Fruit fly (Drosophila melanogaster): ENCODE data around the gene atk.

Gene atk

dm6 chr3L:20432297-20432696 lies 32.4 kb downstream of the atk start, which contains the start of the genes Las and Psn (continued):
- 0 out of 2 replicates have a peak, but pooled peaks have one; percentile 40 for TF ChIP-seq ato (GFP tag; IDR thresholded peaks at IDR 0.05; ENCODE audit: partially characterized antibody)
- peak; percentile 90 for TF ChIP-seq Med (GFP tag)
- peak; percentile 77 for TF ChIP-seq Scr (GFP tag; IDR thresholded peaks at IDR 0.05; ENCODE audit: partially characterized antibody)
- TF ChIP-seq Bteb2 (GFP tag; optimal IDR thresholded peaks at IDR 0.05): peak; percentile 34
- peak; percentile 69 for TF ChIP-seq knrl (GFP tag; IDR thresholded peaks at IDR 0.05; ENCODE audit: partially characterized antibody)
- peak; percentile 60 to 93 for TF ChIP-seq crp (GFP tag; optimal IDR thresholded peaks at IDR 0.05)
- peak; percentile 52 for TF ChIP-seq CG2120 (GFP tag; optimal IDR thresholded peaks at IDR 0.05)
- peak; percentile 61 for TF ChIP-seq Dp (GFP tag; optimal IDR thresholded peaks at IDR 0.05)
- TF ChIP-seq CG11398 (GFP tag; optimal IDR thresholded peaks at IDR 0.05): no peak
- TF ChIP-seq row (GFP tag; IDR thresholded peaks at IDR 0.05): peak; percentile 50
- peak; percentile 10 for TF ChIP-seq HmgZ (tag; optimal IDR thresholded peaks at IDR 0.05)
- peak; percentile 66 for TF ChIP-seq stwl (tag; optimal IDR thresholded peaks at IDR 0.05)
- peak; percentile 84 for TF ChIP-seq gfzf (GFP tag; optimal IDR thresholded peaks at IDR 0.05)
- TF ChIP-seq Ssrp (tag; optimal IDR thresholded peaks at IDR 0.05): no peak
- TF ChIP-seq seq (GFP tag; IDR thresholded peaks at IDR 0.05): no peak
- TF ChIP-seq CG2129 (GFP tag; IDR thresholded peaks at IDR 0.05; ENCODE audit: partially characterized antibody): 0 out of 2 replicates have a peak, but pooled peaks have one; percentile 36
- TF ChIP-seq amos (GFP tag; IDR thresholded peaks at IDR 0.05; ENCODE audit: partially characterized antibody): peak; percentile 54
- TF ChIP-seq CG12744 (GFP tag; optimal IDR thresholded peaks at IDR 0.05): no peak
- TF ChIP-seq CG9797 (GFP tag; optimal IDR thresholded peaks at IDR 0.05): peak; percentile 65
- peak; percentile 64 for TF ChIP-seq Ets65A (GFP tag)
- peak; percentile 55; the same call in 1 of the 3 replicates for TF ChIP-seq vnd (GFP tag; IDR thresholded peaks at IDR 0.05; ENCODE audit: partially characterized antibody)
- no peak for TF ChIP-seq p53 (GFP tag; optimal IDR thresholded peaks at IDR 0.05)
- no peak for TF ChIP-seq Atf-2 (GFP tag; optimal IDR thresholded peaks at IDR 0.05)
- TF ChIP-seq Sox100B (GFP tag; optimal IDR thresholded peaks at IDR 0.05): no peak
- TF ChIP-seq Dek (tag; optimal IDR thresholded peaks at IDR 0.05): no peak
- peak; percentile 29 for TF ChIP-seq kay (GFP tag; optimal IDR thresholded peaks at IDR 0.05)
- peak; percentile 9 for TF ChIP-seq tin (GFP tag; optimal IDR thresholded peaks at IDR 0.05)
- TF ChIP-seq Dref (GFP tag; IDR thresholded peaks at IDR 0.05): peak; percentile 63
- TF ChIP-seq zfh2 (GFP tag; optimal IDR thresholded peaks at IDR 0.05): peak; percentile 27
- peak; percentile 50; the same call in 2 of the 3 replicates for TF ChIP-seq CG14860 (GFP tag; IDR thresholded peaks at IDR 0.05; ENCODE audit: partially characterized antibody)
- no peak for TF ChIP-seq jigr1 (GFP tag; IDR thresholded peaks at IDR 0.05)
- peak in 1 of 2 experiments; percentile 19 for TF ChIP-seq dpn (GFP tag; optimal IDR thresholded peaks at IDR 0.05)
- peak; percentile 7 for TF ChIP-seq B-H2 (GFP tag; optimal IDR thresholded peaks at IDR 0.05)
- TF ChIP-seq CG2712 (tag; optimal IDR thresholded peaks at IDR 0.05): peak; percentile 49
- TF ChIP-seq Nf-YA (GFP tag; IDR thresholded peaks at IDR 0.05): no peak
- TF ChIP-seq E2f2 (GFP tag; IDR thresholded peaks at IDR 0.05): peak; percentile 73
- peak; percentile 68 for TF ChIP-seq pzg (GFP tag; optimal IDR thresholded peaks at IDR 0.05)
- TF ChIP-seq CG15514 (GFP tag; optimal IDR thresholded peaks at IDR 0.05): peak; percentile 20
- TF ChIP-seq CG17829 (tag; optimal IDR thresholded peaks at IDR 0.05): peak; percentile 43
- 0 out of 3 replicates have a peak, but pooled peaks have one; percentile 45 for TF ChIP-seq CG6791 (GFP tag; IDR thresholded peaks at IDR 0.05; ENCODE audit: partially characterized antibody)
- peak; percentile 3 for TF ChIP-seq Fer1 (GFP tag; optimal IDR thresholded peaks at IDR 0.05)
- TF ChIP-seq CG11504 (tag; optimal IDR thresholded peaks at IDR 0.05): no peak
- TF ChIP-seq CG14710 (tag; optimal IDR thresholded peaks at IDR 0.05): peak; percentile 70
- no peak for TF ChIP-seq bowl (GFP tag; IDR thresholded peaks at IDR 0.05)
- peak; percentile 89 for TF ChIP-seq Sry-δ (GFP tag; optimal IDR thresholded peaks at IDR 0.05)
- peak; percentile 69 for TF ChIP-seq CG2116 (GFP tag; optimal IDR thresholded peaks at IDR 0.05)
- TF ChIP-seq CG12659 (GFP tag; optimal IDR thresholded peaks at IDR 0.05): peak; percentile 56
- peak; percentile 62 for TF ChIP-seq CG17186 (GFP tag; optimal IDR thresholded peaks at IDR 0.05)
- TF ChIP-seq YL-1 (GFP tag; optimal IDR thresholded peaks at IDR 0.05): peak; percentile 80
